Worm (Caenorhabditis elegans) whole organism, L1 larva: ENCODE results near the gene F20A1.8.

Source experiments
- C34B4.2 ChIP-seq: sonication (generic microtip); optimal IDR thresholded peaks from 2 replicates; lab custom pipeline; 2017; ENCODE audit warnings: mild to moderate bottlenecking, missing genetic modification characterization, missing compliant biosample characterization
- Y116A8C.19 ChIP-seq: sonication (generic microtip); optimal IDR thresholded peaks from 2 replicates; lab custom pipeline; 2016; ENCODE audit warnings: missing compliant biosample characterization, missing genetic modification characterization, borderline replicate concordance
- aly-2 ChIP-seq: fragments of 150-350 bp; optimal IDR thresholded peaks from 2 replicates; lab custom pipeline; 2014; ENCODE audit warnings: missing biosample characterization, missing genetic modification characterization
- ceh-88 ChIP-seq: fragments of 200-800 bp; sonication (Bioruptor generic); IDR thresholded peaks from 2 replicates; pipeline ENCODE4 v1.3.6; 2022; ENCODE audit warnings: missing genetic modification characterization, missing compliant biosample characterization
- ces-1 ChIP-seq: fragments of 150-350 bp; optimal IDR thresholded peaks from 2 replicates; lab custom pipeline; 2014; ENCODE audit warnings: missing biosample characterization, missing genetic modification reagents, missing genetic modification characterization
- dpl-1 ChIP-seq, 3 experiments: fragments of 150-350 bp in 2 of 3; sonication (generic microtip) in 1 of 3; optimal IDR thresholded peaks; 2 replicates each; lab custom pipeline; 2014 to 2017; ENCODE audit warnings: missing biosample characterization in 3 of 3, missing genetic modification characterization in 3 of 3, missing genetic modification reagents in 3 of 3
- dsc-1 ChIP-seq: sonication (generic microtip); optimal IDR thresholded peaks from 2 replicates; lab custom pipeline; 2016; ENCODE audit warnings: mild to moderate bottlenecking, missing genetic modification characterization, missing compliant biosample characterization
- egl-27 ChIP-seq, 2 experiments: fragments of 150-350 bp in 1 of 2; sonication (generic microtip); optimal IDR thresholded peaks; 3 replicates each; lab custom pipeline; 2017 to 2018; ENCODE audit warnings: missing biosample characterization in 2 of 2, missing genetic modification characterization in 2 of 2, missing genetic modification reagents in 2 of 2
- elt-2 ChIP-seq: sonication (generic microtip); optimal IDR thresholded peaks from 2 replicates; lab custom pipeline; 2016; ENCODE audit warnings: missing genetic modification characterization, mild to moderate bottlenecking, inconsistent platforms, missing compliant biosample characterization, missing genetic modification reagents
- ets-5 ChIP-seq: fragments of 200-800 bp; sonication (Bioruptor generic); IDR thresholded peaks from 2 replicates; pipeline ENCODE4 v1.3.6; 2022; ENCODE audit warnings: missing genetic modification characterization, missing compliant biosample characterization
- fkh-10 ChIP-seq: sonication (generic microtip); optimal IDR thresholded peaks from 2 replicates; lab custom pipeline; 2017; ENCODE audit warnings: missing biosample characterization, missing genetic modification reagents, missing genetic modification characterization
- fkh-8 ChIP-seq: sonication (generic microtip); optimal IDR thresholded peaks from 2 replicates; lab custom pipeline; 2016; ENCODE audit warnings: mild to moderate bottlenecking, missing genetic modification characterization, missing compliant biosample characterization
- fos-1 ChIP-seq: fragments of 150-350 bp; optimal IDR thresholded peaks from 2 replicates; lab custom pipeline; 2014; ENCODE audit warnings: missing biosample characterization, missing genetic modification characterization
- grh-1 ChIP-seq: fragments of 200-800 bp; sonication (Bioruptor generic); IDR thresholded peaks from 2 replicates; pipeline ENCODE4 v1.3.6; 2022; ENCODE audit warnings: missing genetic modification reagents, missing genetic modification characterization, missing compliant biosample characterization
- jun-1 ChIP-seq: fragments of 150-350 bp; optimal IDR thresholded peaks from 2 replicates; lab custom pipeline; 2014; ENCODE audit warnings: missing biosample characterization, missing genetic modification reagents, missing genetic modification characterization
- lin-13 ChIP-seq: fragments of 150-350 bp; optimal IDR thresholded peaks from 2 replicates; lab custom pipeline; 2014; ENCODE audit warnings: missing biosample characterization, missing genetic modification reagents, missing genetic modification characterization
- lin-14 ChIP-seq: fragments of 200-800 bp; sonication (Bioruptor generic); optimal IDR thresholded peaks from 2 replicates; lab custom pipeline; 2018; ENCODE audit warnings: mild to moderate bottlenecking, missing genetic modification characterization, moderate library complexity, missing compliant biosample characterization
- lin-35 ChIP-seq, 2 experiments: fragments of 150-350 bp; optimal IDR thresholded peaks; 2 replicates each; lab custom pipeline; 2014; ENCODE audit warnings: missing biosample characterization in 2 of 2, missing genetic modification characterization in 2 of 2, missing genetic modification reagents in 2 of 2
- lir-3 ChIP-seq: sonication (generic microtip); optimal IDR thresholded peaks from 2 replicates; lab custom pipeline; 2016; ENCODE audit warnings: mild to moderate bottlenecking, missing genetic modification characterization, moderate library complexity, missing compliant biosample characterization; ENCODE audit not compliant: poor library complexity
- lsy-2 ChIP-seq, 2 experiments: fragments of 150-350 bp; optimal IDR thresholded peaks; 2 replicates each; lab custom pipeline; 2014; ENCODE audit warnings: missing biosample characterization in 2 of 2, missing genetic modification characterization in 2 of 2
- nhr-12 ChIP-seq: sonication (generic microtip); optimal IDR thresholded peaks from 2 replicates; lab custom pipeline; 2017; ENCODE audit warnings: missing biosample characterization, missing genetic modification characterization
- nhr-71 ChIP-seq: sonication (generic microtip); optimal IDR thresholded peaks from 2 replicates; lab custom pipeline; 2016; ENCODE audit warnings: mild to moderate bottlenecking, missing genetic modification characterization, moderate library complexity, missing compliant biosample characterization
- nhr-76 ChIP-seq: sonication (generic microtip); optimal IDR thresholded peaks from 2 replicates; lab custom pipeline; 2017; ENCODE audit warnings: missing biosample characterization, missing genetic modification characterization
- nhr-84 ChIP-seq: sonication (generic microtip); optimal IDR thresholded peaks from 2 replicates; lab custom pipeline; 2017; ENCODE audit warnings: missing biosample characterization, missing genetic modification characterization
- pqm-1 ChIP-seq: sonication (generic microtip); optimal IDR thresholded peaks from 3 replicates; lab custom pipeline; 2017; ENCODE audit warnings: missing biosample characterization, missing genetic modification characterization
- skn-1 ChIP-seq: fragments of 150-350 bp; optimal IDR thresholded peaks from 2 replicates; lab custom pipeline; 2014; ENCODE audit warnings: missing biosample characterization, missing genetic modification characterization
- snpc-4 ChIP-seq: fragments of 150-350 bp; optimal IDR thresholded peaks from 2 replicates; lab custom pipeline; 2014; ENCODE audit warnings: missing biosample characterization, missing genetic modification characterization
- snu-23 ChIP-seq: sonication (generic microtip); optimal IDR thresholded peaks from 2 replicates; lab custom pipeline; 2016; ENCODE audit warnings: missing genetic modification characterization, missing compliant biosample characterization
- sox-4 ChIP-seq: sonication (generic microtip); optimal IDR thresholded peaks from 2 replicates; lab custom pipeline; 2016; ENCODE audit warnings: missing genetic modification characterization, missing compliant biosample characterization
- tbx-2 ChIP-seq: sonication (generic microtip); optimal IDR thresholded peaks from 2 replicates; lab custom pipeline; 2016; ENCODE audit warnings: missing genetic modification characterization, missing compliant biosample characterization
- tlp-1 ChIP-seq: fragments of 150-350 bp; optimal IDR thresholded peaks from 2 replicates; lab custom pipeline; 2014; ENCODE audit warnings: missing biosample characterization, missing genetic modification characterization
- unc-130 ChIP-seq: fragments of 150-350 bp; optimal IDR thresholded peaks from 2 replicates; lab custom pipeline; 2017; ENCODE audit warnings: missing biosample characterization, missing genetic modification characterization, inconsistent platforms
- unc-98 ChIP-seq: fragments of 200-800 bp; sonication (Bioruptor generic); IDR thresholded peaks from 2 replicates; pipeline ENCODE4 v1.3.6; 2022; ENCODE audit warnings: missing genetic modification characterization, missing compliant biosample characterization
- vab-15 ChIP-seq: sonication (generic microtip); optimal IDR thresholded peaks from 2 replicates; lab custom pipeline; 2017; ENCODE audit warnings: missing genotype, mild to moderate bottlenecking, missing genetic modification characterization, missing compliant biosample characterization
- ztf-11 ChIP-seq, 2 experiments: sonication (generic microtip); optimal IDR thresholded peaks; 2 replicates each; lab custom pipeline; 2016 to 2017; ENCODE audit warnings: missing genetic modification characterization in 2 of 2, missing biosample characterization in 1 of 2, missing compliant biosample characterization in 1 of 2
- ztf-4 ChIP-seq: fragments of 150-350 bp; optimal IDR thresholded peaks from 2 replicates; lab custom pipeline; 2014; ENCODE audit warnings: missing biosample characterization, missing genetic modification characterization

F20A1.8 gene

ce11 chrV:7021772-7022171 lies 25.6 kb downstream of the F20A1.8 start, which contains the start of gene F20A1.4:
TSS of gene F20A1.4 (minus strand) at chrV:7021872.
- no peak for TF ChIP-seq grh-1 (GFP tag; lab: Robert Waterston, UW)
- no peak for TF ChIP-seq unc-130
- no peak for TF ChIP-seq aly-2 (tag; lab: Kevin White, UChicago)
- peak; percentile 76 for TF ChIP-seq dsc-1
- TF ChIP-seq, all 84 proteins: peak for 1

DNA sequence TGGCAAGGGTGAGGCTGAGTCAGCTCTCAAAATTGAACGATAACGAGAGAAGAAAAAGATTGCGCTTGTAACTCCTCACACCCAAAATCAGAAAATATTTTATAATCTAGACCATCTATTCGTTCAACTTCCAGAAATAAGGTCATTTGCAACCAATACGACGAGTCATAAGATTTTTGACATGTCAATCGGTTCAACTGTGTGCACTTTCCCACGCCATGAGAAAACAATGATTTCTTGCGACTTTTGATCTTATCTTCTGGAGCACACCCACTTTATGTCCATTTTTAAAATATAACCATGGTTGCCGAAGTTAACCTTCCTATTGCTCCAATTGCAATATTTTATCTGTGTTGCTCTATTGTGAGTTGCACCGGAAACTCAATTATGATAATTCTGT lies 30.4 kb downstream of the F20A1.8 start, which contains the start of gene srsx-32:
srsx-32 (plus strand) TSS at position 301 of the 400 bp plus-strand sequence.
- TF ChIP-seq nhr-12 (tag; lab: Kevin White, UChicago) = no peak
- no peak for TF ChIP-seq lin-13 (GFP tag; lab: Kevin White, UChicago)
- TF ChIP-seq jun-1 (tag; lab: Kevin White, UChicago) = no peak
- TF ChIP-seq nhr-71 = no peak
- no peak for TF ChIP-seq snpc-4
- TF ChIP-seq Y116A8C.19 (tag; lab: Kevin White, UChicago) = no peak
- TF ChIP-seq lir-3 = no peak
- TF ChIP-seq tbx-2 = no peak
- no peak for TF ChIP-seq nhr-84
- no peak for TF ChIP-seq ztf-4 (tag; lab: Kevin White, UChicago)
- TF ChIP-seq unc-98 (GFP tag; lab: Robert Waterston, UW) = no peak
- TF ChIP-seq C34B4.2 = no peak
- TF ChIP-seq sox-4 (tag; lab: Kevin White, UChicago) = no peak
- no peak for TF ChIP-seq dpl-1 (GFP tag; optimal IDR thresholded peaks at IDR 0.05; lab: Kevin White, UChicago)
- TF ChIP-seq lin-35 (GFP tag; optimal IDR thresholded peaks at IDR 0.05; lab: Kevin White, UChicago) = no peak
- no peak for TF ChIP-seq fos-1 (tag; lab: Kevin White, UChicago)
- TF ChIP-seq unc-130 = no peak
- no peak for TF ChIP-seq fkh-8 (tag; lab: Kevin White, UChicago)
- no peak for TF ChIP-seq nhr-76

DNA sequence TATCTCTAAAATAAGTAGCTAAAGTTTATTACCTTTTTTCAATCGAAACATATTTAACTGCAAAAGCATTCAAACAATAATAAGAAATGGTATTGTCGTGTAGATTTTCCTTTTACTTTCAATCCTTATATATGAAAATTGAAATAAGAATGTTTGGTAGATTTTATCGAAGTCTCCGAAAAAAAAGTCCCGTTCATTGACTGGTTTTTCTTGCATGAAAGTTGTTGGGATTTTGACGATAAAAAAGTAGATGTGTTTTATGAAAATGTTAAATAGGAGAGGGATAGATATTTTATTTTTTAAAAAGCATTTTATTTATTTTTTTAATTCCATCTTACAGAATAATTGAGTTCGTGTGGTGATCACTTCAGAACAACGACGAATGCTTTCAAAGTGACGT lies 31.5 kb downstream of the F20A1.8 start, which contains the start of gene C33G8.13:
C33G8.13 (minus strand) TSS at position 101 of the 400 bp plus-strand sequence.
- TF ChIP-seq ceh-88 (GFP tag; lab: Robert Waterston, UW) = no peak
- no peak for TF ChIP-seq vab-15 (tag; lab: Kevin White, UChicago)
- no peak for TF ChIP-seq ces-1 (GFP tag; lab: Kevin White, UChicago)
- TF ChIP-seq fkh-10 (GFP tag; lab: Kevin White, UChicago) = no peak
- no peak for TF ChIP-seq lin-14 (GFP tag; lab: Kevin White, UChicago)
- no peak for TF ChIP-seq snu-23
- no peak for TF ChIP-seq unc-130
- TF ChIP-seq lsy-2 (tag; optimal IDR thresholded peaks at IDR 0.05; lab: Kevin White, UChicago) = no peak
- no peak for TF ChIP-seq skn-1 (tag; lab: Kevin White, UChicago)
- no peak for TF ChIP-seq grh-1 (GFP tag; lab: Robert Waterston, UW)
- TF ChIP-seq ztf-11 (tag; optimal IDR thresholded peaks at IDR 0.05; lab: Kevin White, UChicago) = no peak
- no peak for TF ChIP-seq nhr-71
- TF ChIP-seq elt-2 (tag; lab: Kevin White, UChicago) = no peak
- no peak for TF ChIP-seq pqm-1 (tag; lab: Kevin White, UChicago)
- no peak for TF ChIP-seq tlp-1 (tag; lab: Kevin White, UChicago)

- no peak for TF ChIP-seq egl-27 (tag; optimal IDR thresholded peaks at IDR 0.05; lab: Kevin White, UChicago)
- TF ChIP-seq fkh-8 (tag; lab: Kevin White, UChicago) = no peak
- TF ChIP-seq ets-5 (GFP tag; lab: Robert Waterston, UW) = no peak
- TF ChIP-seq tlp-1 (tag; lab: Kevin White, UChicago) = no peak
Measured at ce11 chrV:7012617-7013016, 34.8 kb downstream of the F20A1.8 start, which contains the start of gene srw-127. TSS of gene srw-127 (plus strand) at chrV:7012917.
